Fruit fly (Drosophila melanogaster) whole organism, embryonic: ENCODE results near the gene CG10874.

Experiments used
- Atf3 ChIP-seq: fragments of 200-800 bp; sonication (Bioruptor generic); optimal IDR thresholded peaks from 3 replicates; lab custom pipeline; 2016; ENCODE audit warnings: missing biosample characterization, missing genetic modification characterization
- BEAF-32 ChIP-seq: fragments of 200-800 bp; sonication (Bioruptor generic); optimal IDR thresholded peaks from 3 replicates; lab custom pipeline; 2017; ENCODE audit warnings: missing biosample characterization, missing genetic modification characterization, mild to moderate bottlenecking, moderate library complexity, missing genetic modification reagents
- C15 ChIP-seq: fragments of 200-800 bp; sonication (Bioruptor generic); IDR thresholded peaks from 3 replicates; pipeline ENCODE4 v1.3.6; 2022; ENCODE audit warnings: missing biosample characterization, missing genetic modification characterization
- CG12155 ChIP-seq: fragments of 200-800 bp; sonication (Bioruptor generic); optimal IDR thresholded peaks from 3 replicates; lab custom pipeline; 2016; ENCODE audit warnings: missing biosample characterization, missing genetic modification characterization
- CG12236 ChIP-seq: fragments of 200-800 bp; sonication (Bioruptor generic); optimal IDR thresholded peaks from 2 replicates; lab custom pipeline; 2016; ENCODE audit warnings: missing biosample characterization, missing genetic modification characterization
- CG13296 ChIP-seq: fragments of 200-800 bp; sonication (Bioruptor generic); optimal IDR thresholded peaks from 3 replicates; lab custom pipeline; 2018; ENCODE audit warnings: missing biosample characterization, mild to moderate bottlenecking, missing genetic modification characterization
- CG13775 ChIP-seq: fragments of 200-800 bp; sonication (Bioruptor generic); optimal IDR thresholded peaks from 3 replicates; lab custom pipeline; 2017; ENCODE audit warnings: missing biosample characterization, mild to moderate bottlenecking, missing genetic modification characterization
- CG17361 ChIP-seq: fragments of 200-800 bp; sonication (Bioruptor generic); IDR thresholded peaks from 3 replicates; pipeline ENCODE4 v1.3.6; 2022; ENCODE audit warnings: missing biosample characterization, missing genetic modification characterization
- CG2120 ChIP-seq: fragments of 200-800 bp; sonication (Bioruptor generic); optimal IDR thresholded peaks from 3 replicates; lab custom pipeline; 2016; ENCODE audit warnings: missing biosample characterization, missing genetic modification characterization
- CG31365 ChIP-seq: fragments of 200-800 bp; sonication (Bioruptor generic); optimal IDR thresholded peaks from 2 replicates; lab custom pipeline; 2018; ENCODE audit warnings: missing biosample characterization, mild to moderate bottlenecking, missing genetic modification characterization
- CG33557 ChIP-seq: fragments of 200-800 bp; sonication (Bioruptor generic); optimal IDR thresholded peaks from 2 replicates; lab custom pipeline; 2019; ENCODE audit warnings: missing biosample characterization, mild to moderate bottlenecking, missing genetic modification characterization, moderate library complexity
- CG5180 ChIP-seq: fragments of 200-800 bp; sonication (Bioruptor generic); optimal IDR thresholded peaks from 3 replicates; lab custom pipeline; 2017; ENCODE audit warnings: missing biosample characterization, missing genetic modification characterization, mild to moderate bottlenecking, moderate library complexity, missing genetic modification reagents
- CG6683 ChIP-seq: fragments of 200-800 bp; sonication (Bioruptor generic); optimal IDR thresholded peaks from 2 replicates; lab custom pipeline; 2017; ENCODE audit warnings: missing biosample characterization, mild to moderate bottlenecking, missing genetic modification characterization, missing genetic modification reagents
- CG6854 ChIP-seq: fragments of 200-800 bp; sonication (Bioruptor generic); optimal IDR thresholded peaks from 3 replicates; lab custom pipeline; 2017; ENCODE audit warnings: missing biosample characterization, mild to moderate bottlenecking, missing genetic modification characterization
- CG7786 ChIP-seq: fragments of 200-800 bp; sonication (Bioruptor generic); optimal IDR thresholded peaks from 2 replicates; lab custom pipeline; 2016; ENCODE audit warnings: missing biosample characterization, missing genetic modification characterization
- CG8478 ChIP-seq: fragments of >200 bp; optimal IDR thresholded peaks from 2 replicates; lab custom pipeline; 2018
- CG8944 ChIP-seq: fragments of 200-800 bp; sonication (Bioruptor generic); optimal IDR thresholded peaks from 3 replicates; lab custom pipeline; 2016; ENCODE audit warnings: missing biosample characterization, missing genetic modification characterization
- CTCF ChIP-seq: fragments of 200-800 bp; sonication (Bioruptor generic); optimal IDR thresholded peaks from 2 replicates; lab custom pipeline; 2017; ENCODE audit warnings: missing biosample characterization, mild to moderate bottlenecking, missing genetic modification characterization, moderate library complexity
- Camta ChIP-seq: fragments of 200-800 bp; sonication (Bioruptor generic); optimal IDR thresholded peaks from 2 replicates; lab custom pipeline; 2016; ENCODE audit warnings: missing biosample characterization, missing genetic modification characterization
- CkIIα-i1 ChIP-seq: fragments of 200-800 bp; sonication (Bioruptor generic); IDR thresholded peaks from 2 replicates; pipeline ENCODE4 v1.3.6; 2022; ENCODE audit warnings: missing biosample characterization, missing genetic modification characterization
- Eip74EF ChIP-seq, 2 experiments: fragments of 200-800 bp in 1 of 2; fragments of >200 bp in 1 of 2; sonication (Bioruptor generic) in 1 of 2; optimal IDR thresholded peaks; 2 replicates each; lab custom pipeline; 2017 to 2019; ENCODE audit warnings: missing biosample characterization in 2 of 2, missing genetic modification characterization in 2 of 2, mild to moderate bottlenecking in 1 of 2, moderate library complexity in 1 of 2
- H2.0 ChIP-seq: fragments of 200-800 bp; sonication (Bioruptor generic); IDR thresholded peaks from 2 replicates; pipeline ENCODE4 v1.3.6; 2022; ENCODE audit warnings: missing biosample characterization, missing genetic modification characterization
- HLH54F ChIP-seq: fragments of 200-800 bp; sonication (Bioruptor generic); optimal IDR thresholded peaks from 3 replicates; lab custom pipeline; 2016; ENCODE audit warnings: missing biosample characterization, missing genetic modification characterization
- HLHmδ ChIP-seq: fragments of 200-800 bp; sonication (Bioruptor generic); optimal IDR thresholded peaks from 2 replicates; lab custom pipeline; 2018; ENCODE audit warnings: missing biosample characterization, mild to moderate bottlenecking, missing genetic modification characterization, moderate library complexity
- Hsf ChIP-seq: fragments of 200-800 bp; sonication (Bioruptor generic); optimal IDR thresholded peaks from 3 replicates; lab custom pipeline; 2016; ENCODE audit warnings: missing biosample characterization, missing genetic modification characterization
- Mad ChIP-seq: fragments of 200-800 bp; sonication (Bioruptor generic); optimal IDR thresholded peaks from 2 replicates; lab custom pipeline; 2016; ENCODE audit warnings: missing biosample characterization, missing genetic modification characterization
- Mes4 ChIP-seq: fragments of 200-800 bp; sonication (Bioruptor generic); optimal IDR thresholded peaks from 2 replicates; lab custom pipeline; 2016; ENCODE audit warnings: missing biosample characterization, missing genetic modification characterization
- Opbp ChIP-seq: fragments of 200-800 bp; sonication (Bioruptor generic); IDR thresholded peaks from 3 replicates; pipeline ENCODE4 v1.3.6; 2022; ENCODE audit warnings: missing biosample characterization, missing genetic modification characterization; ENCODE audit not compliant: partially characterized antibody
- PHDP ChIP-seq: fragments of 200-800 bp; sonication (Bioruptor generic); optimal IDR thresholded peaks from 3 replicates; lab custom pipeline; 2018; ENCODE audit warnings: missing biosample characterization, mild to moderate bottlenecking, missing genetic modification characterization, moderate library complexity
- Rx ChIP-seq: fragments of 200-800 bp; sonication (Bioruptor generic); IDR thresholded peaks from 2 replicates; pipeline ENCODE4 v1.3.6; 2022; ENCODE audit warnings: missing biosample characterization, missing genetic modification characterization
- Six4 ChIP-seq: fragments of 200-800 bp; sonication (Bioruptor generic); optimal IDR thresholded peaks from 2 replicates; lab custom pipeline; 2016; ENCODE audit warnings: missing biosample characterization, missing genetic modification characterization
- br ChIP-seq: fragments of >200 bp; optimal IDR thresholded peaks from 2 replicates; lab custom pipeline; 2017
- cwo ChIP-seq: fragments of 200-800 bp; sonication (Bioruptor generic); optimal IDR thresholded peaks from 3 replicates; lab custom pipeline; 2017; ENCODE audit warnings: missing biosample characterization, missing genetic modification characterization, mild to moderate bottlenecking, moderate library complexity, missing genetic modification reagents
- dpn ChIP-seq, 2 experiments: fragments of 200-800 bp; sonication (Bioruptor generic); optimal IDR thresholded peaks; 3 replicates each; lab custom pipeline; 2016; ENCODE audit warnings: missing biosample characterization in 2 of 2, missing genetic modification characterization in 2 of 2
- fd102C ChIP-seq: fragments of 200-800 bp; sonication (Bioruptor generic); optimal IDR thresholded peaks from 2 replicates; lab custom pipeline; 2018; ENCODE audit warnings: missing biosample characterization, mild to moderate bottlenecking, missing genetic modification characterization, moderate library complexity
- gcm2 ChIP-seq: fragments of 200-800 bp; sonication (Bioruptor generic); optimal IDR thresholded peaks from 2 replicates; lab custom pipeline; 2016; ENCODE audit warnings: missing biosample characterization, missing genetic modification characterization
- hkb ChIP-seq, 2 experiments: fragments of 200-800 bp in 1 of 2; fragments of >200 bp in 1 of 2; sonication (Bioruptor generic) in 1 of 2; IDR thresholded peaks in 1 of 2; optimal IDR thresholded peaks in 1 of 2; 2 replicates each; pipeline versions ENCODE4 v1.3.6 to Lab custom; 2017 to 2022; ENCODE audit warnings: missing biosample characterization in 1 of 2, missing genetic modification characterization in 1 of 2
- inv ChIP-seq: fragments of 200-800 bp; sonication (Bioruptor generic); IDR thresholded peaks from 2 replicates; pipeline ENCODE4 v1.3.6; 2022; ENCODE audit warnings: missing biosample characterization, missing genetic modification characterization; ENCODE audit not compliant: partially characterized antibody
- ken ChIP-seq: fragments of 200-800 bp; sonication (Bioruptor generic); IDR thresholded peaks from 3 replicates; pipeline ENCODE4 v1.3.6; 2022; ENCODE audit warnings: missing biosample characterization, missing genetic modification characterization
- kni ChIP-seq: fragments of 200-800 bp; sonication (Bioruptor generic); optimal IDR thresholded peaks from 3 replicates; lab custom pipeline; 2017; ENCODE audit warnings: mild to moderate bottlenecking, missing biosample characterization, missing genetic modification reagents, missing genetic modification characterization
- mld ChIP-seq: fragments of 200-800 bp; sonication (Bioruptor generic); IDR thresholded peaks from 3 replicates; pipeline ENCODE4 v1.3.6; 2022; ENCODE audit warnings: missing biosample characterization, missing genetic modification characterization; ENCODE audit not compliant: partially characterized antibody
- oc ChIP-seq: fragments of 200-800 bp; sonication (Bioruptor generic); optimal IDR thresholded peaks from 2 replicates; lab custom pipeline; 2018; ENCODE audit warnings: missing biosample characterization, mild to moderate bottlenecking, missing genetic modification characterization, moderate library complexity
- odd ChIP-seq: fragments of 200-800 bp; sonication (Bioruptor generic); optimal IDR thresholded peaks from 2 replicates; lab custom pipeline; 2017; ENCODE audit warnings: missing biosample characterization, mild to moderate bottlenecking, missing genetic modification characterization
- psq ChIP-seq: fragments of 200-800 bp; sonication (Bioruptor generic); optimal IDR thresholded peaks from 2 replicates; lab custom pipeline; 2017; ENCODE audit warnings: missing biosample characterization, missing genetic modification characterization
- sc ChIP-seq, 3 experiments: fragments of >200 bp in 2 of 3; fragments of 200-800 bp in 1 of 3; sonication (Bioruptor generic) in 1 of 3; optimal IDR thresholded peaks; 2 replicates in 2 of 3; 3 replicates in 1 of 3; lab custom pipeline; 2017; ENCODE audit warnings: mild to moderate bottlenecking in 1 of 3, missing biosample characterization in 1 of 3, missing genetic modification characterization in 1 of 3, missing genetic modification reagents in 1 of 3
- tgo ChIP-seq: fragments of 200-800 bp; sonication (Bioruptor generic); IDR thresholded peaks from 3 replicates; pipeline ENCODE4 v1.3.6; 2022; ENCODE audit warnings: missing biosample characterization, missing genetic modification characterization
- wor ChIP-seq: fragments of 200-800 bp; sonication (Bioruptor generic); IDR thresholded peaks from 2 replicates; pipeline ENCODE4 v1.3.6; 2022; ENCODE audit warnings: missing biosample characterization, missing genetic modification characterization
- yki ChIP-seq: fragments of >200 bp; optimal IDR thresholded peaks from 3 replicates; lab custom pipeline; 2018

Gene CG10874

dm6 chr2L:2161244-2162243 is 30.6 kb downstream of the CG10874 start (continued):
- TF ChIP-seq Six4, result peak; percentile 34
- no peak for TF ChIP-seq CG7786 (GFP tag; lab: Kevin White, UChicago)
- no peak for TF ChIP-seq wor
- no peak for TF ChIP-seq CG6854
- peak; percentile 86 for TF ChIP-seq CG17361 (GFP tag; lab: Robert Waterston, UW)
- no peak for TF ChIP-seq sc (optimal IDR thresholded peaks at IDR 0.05; lab: Kevin White, UChicago)
- TF ChIP-seq sc (GFP tag; optimal IDR thresholded peaks at IDR 0.05; lab: Kevin White, UChicago), result peak; percentile 64
- peak; percentile 52 for TF ChIP-seq H2.0
- TF ChIP-seq oc (tag; lab: Kevin White, UChicago), result no peak
- TF ChIP-seq gcm2 (GFP tag; lab: Kevin White, UChicago), result peak; percentile 30
- TF ChIP-seq ken, result peak; percentile 53; the same call in 2 of the 3 replicates
- no peak for TF ChIP-seq odd (GFP tag; lab: Kevin White, UChicago)
- TF ChIP-seq HLH54F, result peak; percentile 34
- TF ChIP-seq BEAF-32 (GFP tag; lab: Kevin White, UChicago), result no peak
- TF ChIP-seq cwo (GFP tag; lab: Kevin White, UChicago), result peak; percentile 20
- TF ChIP-seq dpn (GFP tag; optimal IDR thresholded peaks at IDR 0.05; lab: Kevin White, UChicago), result peak; percentile 25 to 48
- TF ChIP-seq Mes4 (GFP tag; lab: Kevin White, UChicago), result peak; percentile 23
- peak; percentile 7 for TF ChIP-seq Camta (GFP tag; lab: Kevin White, UChicago)
- no peak for TF ChIP-seq CG33557 (GFP tag; lab: Kevin White, UChicago)
- no peak for TF ChIP-seq fd102C
- TF ChIP-seq kni, result peak; percentile 98
- peak; percentile 52 for TF ChIP-seq CG13775 (GFP tag; lab: Kevin White, UChicago)
- TF ChIP-seq PHDP (tag; lab: Kevin White, UChicago), result no peak
- no peak for TF ChIP-seq CG5180 (GFP tag; lab: Kevin White, UChicago)
- no peak for TF ChIP-seq br (lab: Kevin White, UChicago)
- TF ChIP-seq CTCF (GFP tag; lab: Kevin White, UChicago), result no peak
- TF ChIP-seq yki (lab: Kevin White, UChicago), result no peak
- TF ChIP-seq tgo (GFP tag; lab: Robert Waterston, UW), result peak; percentile 33; the same call in 1 of the 3 replicates
- TF ChIP-seq CG13296 (GFP tag; lab: Kevin White, UChicago), result no peak
- TF ChIP-seq Hsf, result peak; percentile 19
- TF ChIP-seq CG8944, result no peak
- TF ChIP-seq psq, result peak; percentile 47
- TF ChIP-seq Rx (GFP tag; lab: Robert Waterston, UW), result peak; percentile 58
- peak; percentile 48 for TF ChIP-seq HLHmδ (GFP tag; lab: Kevin White, UChicago)
- no peak for TF ChIP-seq CG8478
- peak; percentile 16 for TF ChIP-seq Mad (GFP tag; lab: Kevin White, UChicago)
- no peak for TF ChIP-seq inv (GFP tag; lab: Robert Waterston, UW)
- TF ChIP-seq Atf3 (GFP tag; lab: Kevin White, UChicago), result peak; percentile 2
- TF ChIP-seq CG12236 (GFP tag; lab: Kevin White, UChicago), result no peak
- peak in 1 of 2 experiments; percentile 34 for TF ChIP-seq Eip74EF (GFP tag; optimal IDR thresholded peaks at IDR 0.05; lab: Kevin White, UChicago)
- no peak for TF ChIP-seq CG6683 (GFP tag; lab: Kevin White, UChicago)
- no peak for TF ChIP-seq hkb (optimal IDR thresholded peaks at IDR 0.05; lab: Kevin White, UChicago)
- TF ChIP-seq hkb (GFP tag; IDR thresholded peaks at IDR 0.05; lab: Robert Waterston, UW), result no peak
- TF ChIP-seq CG12155 (GFP tag; lab: Kevin White, UChicago), result peak; percentile 12
- 0 out of 3 replicates have a peak, but pooled peaks have one; percentile 35 for TF ChIP-seq Opbp (GFP tag; lab: Robert Waterston, UW)
- no peak for TF ChIP-seq C15 (GFP tag; lab: Robert Waterston, UW)
- TF ChIP-seq mld (GFP tag; lab: Robert Waterston, UW), result no peak
- TF ChIP-seq CG2120 (GFP tag; lab: Kevin White, UChicago), result peak; percentile 65
- TF ChIP-seq CkIIα-i1 (GFP tag; lab: Robert Waterston, UW), result no peak
- TF ChIP-seq CG31365 (tag; lab: Kevin White, UChicago), result no peak
